Worm (Caenorhabditis elegans) whole organism, late embryonic: ENCODE results near the gene reps-1.

Experiments
- C08G9.2 ChIP-seq: sonication (generic microtip); optimal IDR thresholded peaks from 2 replicates; lab custom pipeline; 2016; ENCODE audit warnings: mild to moderate bottlenecking, missing genetic modification characterization, moderate library complexity, missing compliant biosample characterization
- F13H6.1 ChIP-seq: sonication (generic microtip); optimal IDR thresholded peaks from 2 replicates; lab custom pipeline; 2016; ENCODE audit warnings: missing genetic modification characterization, missing compliant biosample characterization
- T23F11.4 ChIP-seq: fragments of 200-800 bp; sonication (Bioruptor generic); optimal IDR thresholded peaks from 2 replicates; lab custom pipeline; 2018; ENCODE audit warnings: mild to moderate bottlenecking, missing genetic modification characterization, missing compliant biosample characterization
- Y22D7AL.16 ChIP-seq: sonication (generic microtip); optimal IDR thresholded peaks from 2 replicates; lab custom pipeline; 2016; ENCODE audit warnings: missing genetic modification characterization, missing compliant biosample characterization
- ahr-1 ChIP-seq: sonication (generic microtip); optimal IDR thresholded peaks from 2 replicates; lab custom pipeline; 2016; ENCODE audit warnings: missing genetic modification characterization, missing compliant biosample characterization
- ceh-18 ChIP-seq: sonication (generic microtip); optimal IDR thresholded peaks from 2 replicates; lab custom pipeline; 2016; ENCODE audit warnings: missing genetic modification characterization, missing compliant biosample characterization
- ceh-2 ChIP-seq: sonication (generic microtip); optimal IDR thresholded peaks from 2 replicates; lab custom pipeline; 2016; ENCODE audit warnings: missing genotype, missing genetic modification characterization, missing compliant biosample characterization
- ceh-30 ChIP-seq: fragments of 150-350 bp; optimal IDR thresholded peaks from 2 replicates; lab custom pipeline; 2014; ENCODE audit warnings: missing biosample characterization, missing genetic modification characterization
- ceh-31 ChIP-seq: sonication (generic microtip); optimal IDR thresholded peaks from 2 replicates; lab custom pipeline; 2016; ENCODE audit warnings: missing genetic modification characterization, missing compliant biosample characterization
- ceh-34 ChIP-seq: sonication (generic microtip); optimal IDR thresholded peaks from 2 replicates; lab custom pipeline; 2016; ENCODE audit warnings: mild to moderate bottlenecking, missing genetic modification characterization, missing compliant biosample characterization
- ceh-48 ChIP-seq: sonication (generic microtip); optimal IDR thresholded peaks from 2 replicates; lab custom pipeline; 2016; ENCODE audit warnings: missing genetic modification characterization, inconsistent platforms, missing compliant biosample characterization
- ceh-6 ChIP-seq: fragments of 200-800 bp; sonication (Bioruptor generic); optimal IDR thresholded peaks from 2 replicates; lab custom pipeline; 2018; ENCODE audit warnings: mild to moderate bottlenecking, missing genetic modification characterization, missing compliant biosample characterization
- che-1 ChIP-seq: sonication (generic microtip); optimal IDR thresholded peaks from 2 replicates; lab custom pipeline; 2016; ENCODE audit warnings: mild to moderate bottlenecking, missing genetic modification characterization, missing compliant biosample characterization
- dmd-4 ChIP-seq: sonication (generic microtip); optimal IDR thresholded peaks from 2 replicates; lab custom pipeline; 2016; ENCODE audit warnings: borderline replicate concordance, missing genetic modification characterization, missing compliant biosample characterization
- dve-1 ChIP-seq: sonication (generic microtip); optimal IDR thresholded peaks from 2 replicates; lab custom pipeline; 2017; ENCODE audit warnings: antibody characterized with exemption, mild to moderate bottlenecking, missing genetic modification characterization, missing compliant biosample characterization
- elt-2 ChIP-seq: sonication (generic microtip); optimal IDR thresholded peaks from 2 replicates; lab custom pipeline; 2016; ENCODE audit warnings: missing genetic modification reagents, missing genetic modification characterization, missing compliant biosample characterization
- ets-4 ChIP-seq: sonication (generic microtip); optimal IDR thresholded peaks from 2 replicates; lab custom pipeline; 2016; ENCODE audit warnings: missing genetic modification characterization, missing compliant biosample characterization
- fax-1 ChIP-seq: sonication (generic microtip); optimal IDR thresholded peaks from 2 replicates; lab custom pipeline; 2016; ENCODE audit warnings: missing genotype, missing genetic modification characterization, missing compliant biosample characterization
- fkh-10 ChIP-seq: fragments of 150-350 bp; optimal IDR thresholded peaks from 2 replicates; lab custom pipeline; 2014; ENCODE audit warnings: missing biosample characterization, missing genetic modification reagents, missing genetic modification characterization
- gmeb-2 ChIP-seq: sonication (generic microtip); optimal IDR thresholded peaks from 2 replicates; lab custom pipeline; 2016; ENCODE audit warnings: missing genetic modification characterization, inconsistent platforms, missing compliant biosample characterization
- hlh-13 ChIP-seq: fragments of 200-800 bp; sonication (Bioruptor generic); optimal IDR thresholded peaks from 2 replicates; lab custom pipeline; 2018; ENCODE audit warnings: mild to moderate bottlenecking, missing genetic modification characterization, missing compliant biosample characterization
- hlh-15 ChIP-seq: sonication (generic microtip); optimal IDR thresholded peaks from 2 replicates; lab custom pipeline; 2016; ENCODE audit warnings: missing genetic modification characterization, missing compliant biosample characterization
- hlh-6 ChIP-seq: sonication (generic microtip); optimal IDR thresholded peaks from 2 replicates; lab custom pipeline; 2016; ENCODE audit warnings: missing genotype, missing genetic modification characterization, missing compliant biosample characterization
- lim-6 ChIP-seq: sonication (generic microtip); optimal IDR thresholded peaks from 2 replicates; lab custom pipeline; 2016; ENCODE audit warnings: missing genetic modification characterization, missing compliant biosample characterization
- lin-11 ChIP-seq: fragments of 200-800 bp; sonication (Bioruptor generic); optimal IDR thresholded peaks from 2 replicates; lab custom pipeline; 2018; ENCODE audit warnings: mild to moderate bottlenecking, missing genetic modification characterization, missing compliant biosample characterization
- mec-3 ChIP-seq: sonication (generic microtip); optimal IDR thresholded peaks from 2 replicates; lab custom pipeline; 2016; ENCODE audit warnings: borderline replicate concordance, missing genetic modification characterization, missing compliant biosample characterization
- nhr-11 ChIP-seq: fragments of 150-350 bp; optimal IDR thresholded peaks from 2 replicates; lab custom pipeline; 2014; ENCODE audit warnings: missing biosample characterization, missing genetic modification characterization
- nhr-232 ChIP-seq: sonication (generic microtip); optimal IDR thresholded peaks from 2 replicates; lab custom pipeline; 2016; ENCODE audit warnings: missing genetic modification characterization, missing compliant biosample characterization
- npax-4 ChIP-seq: sonication (generic microtip); optimal IDR thresholded peaks from 2 replicates; lab custom pipeline; 2016; ENCODE audit warnings: missing genetic modification characterization, missing compliant biosample characterization
- odd-2 ChIP-seq: sonication (generic microtip); optimal IDR thresholded peaks from 2 replicates; lab custom pipeline; 2017; ENCODE audit warnings: antibody characterized with exemption, mild to moderate bottlenecking, missing genetic modification characterization, missing compliant biosample characterization
- pat-9 ChIP-seq: fragments of 200-800 bp; sonication (Bioruptor generic); optimal IDR thresholded peaks from 2 replicates; lab custom pipeline; 2018; ENCODE audit warnings: mild to moderate bottlenecking, missing genetic modification characterization, moderate library complexity, missing compliant biosample characterization
- pha-2 ChIP-seq: sonication (generic microtip); optimal IDR thresholded peaks from 2 replicates; lab custom pipeline; 2017; ENCODE audit warnings: mild to moderate bottlenecking, missing genetic modification characterization, missing compliant biosample characterization
- pha-4 ChIP-seq: fragments of 150-350 bp; optimal IDR thresholded peaks from 2 replicates; lab custom pipeline; 2018; ENCODE audit warnings: missing biosample characterization, missing genetic modification reagents, missing genetic modification characterization
- pros-1 ChIP-seq: fragments of 150-350 bp; optimal IDR thresholded peaks from 2 replicates; lab custom pipeline; 2014; ENCODE audit warnings: missing biosample characterization, missing genetic modification reagents, missing genetic modification characterization
- ref-2 ChIP-seq: sonication (generic microtip); optimal IDR thresholded peaks from 2 replicates; lab custom pipeline; 2016; ENCODE audit warnings: missing genetic modification characterization, missing compliant biosample characterization
- rnt-1 ChIP-seq: sonication (generic microtip); optimal IDR thresholded peaks from 2 replicates; lab custom pipeline; 2016; ENCODE audit warnings: missing genetic modification characterization, missing compliant biosample characterization
- sdc-2 ChIP-seq: sonication (generic microtip); optimal IDR thresholded peaks from 2 replicates; lab custom pipeline; 2016; ENCODE audit warnings: missing genotype, missing genetic modification characterization, missing compliant biosample characterization
- sox-2 ChIP-seq: fragments of 200-800 bp; sonication (Bioruptor generic); IDR thresholded peaks from 2 replicates; pipeline ENCODE4 v1.3.6; 2022; ENCODE audit warnings: missing genetic modification reagents, missing genetic modification characterization, missing compliant biosample characterization
- tbx-7 ChIP-seq: sonication (generic microtip); optimal IDR thresholded peaks from 2 replicates; lab custom pipeline; 2016; ENCODE audit warnings: missing genotype, missing genetic modification characterization, missing compliant biosample characterization
- ttx-3 ChIP-seq: sonication (generic microtip); optimal IDR thresholded peaks from 2 replicates; lab custom pipeline; 2016; ENCODE audit warnings: missing genetic modification reagents, missing genetic modification characterization, missing compliant biosample characterization
- ztf-16 ChIP-seq: sonication (generic microtip); optimal IDR thresholded peaks from 2 replicates; lab custom pipeline; 2017; ENCODE audit warnings: missing genetic modification characterization, missing compliant biosample characterization

reps-1 gene

DNA sequence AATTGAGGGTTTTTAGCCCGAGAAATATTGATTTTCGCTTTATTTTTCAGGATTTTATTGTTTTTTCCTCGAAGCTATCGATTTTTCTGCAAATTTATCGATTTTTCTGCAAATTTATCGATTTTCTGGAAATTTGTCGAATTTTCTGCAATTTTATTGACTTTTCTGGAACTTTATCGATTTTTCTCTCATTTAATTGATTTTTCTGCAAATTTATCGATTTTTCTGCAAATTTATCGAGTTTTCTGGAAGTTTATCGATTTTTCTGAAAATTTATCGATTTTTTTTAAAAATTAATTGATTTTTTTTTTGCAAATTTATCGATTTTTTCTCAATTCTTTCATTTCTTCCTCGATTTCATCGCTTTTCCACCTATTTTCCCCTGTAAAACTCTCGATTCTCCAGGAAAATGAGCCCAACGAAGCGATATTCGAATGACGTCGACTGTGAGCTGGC is 3.3 kb upstream of the reps-1 start, which contains the start of gene gtf-2F2:
gtf-2F2 (plus strand) TSS at position 406 of the 456 bp plus-strand sequence.
- TF ChIP-seq tbx-7 (tag; lab: Kevin White, UChicago) (no peak), ceh-48 (peak; percentile 74)
- TF ChIP-seq, all 69 proteins: peak for 1

DNA sequence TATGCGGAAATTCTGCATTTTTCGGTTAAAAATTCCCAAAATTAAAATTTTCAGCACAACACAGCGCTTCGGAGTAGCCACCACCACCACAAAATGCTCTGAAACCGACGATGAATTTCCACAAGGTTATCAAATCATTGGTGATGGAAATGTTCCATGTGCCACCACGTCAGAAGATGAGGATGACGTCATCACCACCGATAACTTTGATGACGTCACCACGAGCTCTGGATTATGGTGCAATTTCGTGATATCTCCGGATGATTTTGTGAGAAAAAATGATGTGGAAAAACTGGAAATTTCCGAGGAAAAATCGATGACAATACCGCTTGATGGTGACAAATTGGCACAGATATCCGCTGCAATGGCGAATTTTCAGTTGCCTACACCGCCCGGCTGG is 2.7 kb upstream of the reps-1 start:
- no peak for TF ChIP-seq ceh-6 (GFP tag; lab: Kevin White, UChicago)
- TF ChIP-seq pha-4: no peak
- no peak for TF ChIP-seq pros-1
- no peak for TF ChIP-seq pha-2 (tag; lab: Kevin White, UChicago)
- TF ChIP-seq ceh-2 (tag; lab: Kevin White, UChicago): no peak
- TF ChIP-seq ahr-1 (tag; lab: Kevin White, UChicago): no peak
- TF ChIP-seq hlh-15: no peak
- TF ChIP-seq ceh-31 (tag; lab: Kevin White, UChicago): no peak
- TF ChIP-seq sox-2 (GFP tag; lab: Robert Waterston, UW): no peak
- TF ChIP-seq ref-2 (tag; lab: Kevin White, UChicago): no peak

ce11 chrV:18990958-18991357 is 658 bp upstream of the reps-1 start:
- TF ChIP-seq ceh-18 (tag; lab: Kevin White, UChicago): no peak
- TF ChIP-seq ref-2 (tag; lab: Kevin White, UChicago): no peak
- no peak for TF ChIP-seq ceh-34 (tag; lab: Kevin White, UChicago)
- TF ChIP-seq fkh-10 (GFP tag; lab: Kevin White, UChicago): no peak
- TF ChIP-seq hlh-13: no peak
- TF ChIP-seq C08G9.2 (tag; lab: Kevin White, UChicago): no peak
- no peak for TF ChIP-seq rnt-1
- TF ChIP-seq sdc-2 (tag; lab: Kevin White, UChicago): no peak

- TF ChIP-seq dmd-4 (tag; lab: Kevin White, UChicago): no peak
- peak; percentile 28 for TF ChIP-seq ceh-48
Observed at ce11 chrV:18986103-18986502, 4.2 kb downstream of the reps-1 start.

ce11 chrV:18984656-18985055 is 5.6 kb downstream of the reps-1 start:
- peak; percentile 68 for TF ChIP-seq ceh-48

- TF ChIP-seq gmeb-2: no peak
Observed at ce11 chrV:18981736-18982135, 8.6 kb downstream of the reps-1 start.

- peak; percentile 51 for TF ChIP-seq hlh-6 (tag; lab: Kevin White, UChicago)
- TF ChIP-seq mec-3 (tag; lab: Kevin White, UChicago): peak; percentile 83
- TF ChIP-seq ttx-3 (tag; lab: Kevin White, UChicago): no peak
- peak; percentile 56 for TF ChIP-seq elt-2
- peak; percentile 90 for TF ChIP-seq ets-4
- TF ChIP-seq ceh-2 (tag; lab: Kevin White, UChicago): peak; percentile 94
- no peak for TF ChIP-seq nhr-232 (tag; lab: Kevin White, UChicago)
- peak; percentile 39 for TF ChIP-seq F13H6.1 (tag; lab: Kevin White, UChicago)
- TF ChIP-seq pha-4: no peak
- TF ChIP-seq npax-4 (tag; lab: Kevin White, UChicago): no peak
- TF ChIP-seq che-1 (tag; lab: Kevin White, UChicago): no peak
- TF ChIP-seq fax-1 (tag; lab: Kevin White, UChicago): peak; percentile 67
- TF ChIP-seq ceh-31 (tag; lab: Kevin White, UChicago): peak; percentile 97
- no peak for TF ChIP-seq T23F11.4
- TF ChIP-seq hlh-15: no peak
- TF ChIP-seq lin-11 (tag; lab: Kevin White, UChicago): no peak
- peak; percentile 73 for TF ChIP-seq lim-6
- no peak for TF ChIP-seq dve-1 (tag; lab: Kevin White, UChicago)
- TF ChIP-seq nhr-11 (tag; lab: Kevin White, UChicago): no peak
- TF ChIP-seq Y22D7AL.16: no peak
- TF ChIP-seq dmd-4 (tag; lab: Kevin White, UChicago): peak; percentile 13
- peak; percentile 92 for TF ChIP-seq ref-2 (tag; lab: Kevin White, UChicago)
- TF ChIP-seq ztf-16 (tag; lab: Kevin White, UChicago): peak; percentile 53
- no peak for TF ChIP-seq ceh-30
- no peak for TF ChIP-seq odd-2 (tag; lab: Kevin White, UChicago)
- TF ChIP-seq pat-9: no peak
Observed at ce11 chrV:18980980-18981529, 9.2 kb downstream of the reps-1 start, which contains the start of the genes mrps-35 and sws-1. Gene mrps-35, plus strand, starts transcription at chrV:18981306. Gene sws-1, minus strand, starts transcription at chrV:18981479.
